Worm (Caenorhabditis elegans): ENCODE results near the gene K08B5.2.
A peak's percentile ranks its signal among the peaks of the same experiment; 100 is the strongest.
"Not testable (repeated sequence)": the region's sequence is repeated elsewhere in the genome, so short reads cannot be mapped to it uniquely, and the experiment has no call there.

The K08B5.2 gene

DNA sequence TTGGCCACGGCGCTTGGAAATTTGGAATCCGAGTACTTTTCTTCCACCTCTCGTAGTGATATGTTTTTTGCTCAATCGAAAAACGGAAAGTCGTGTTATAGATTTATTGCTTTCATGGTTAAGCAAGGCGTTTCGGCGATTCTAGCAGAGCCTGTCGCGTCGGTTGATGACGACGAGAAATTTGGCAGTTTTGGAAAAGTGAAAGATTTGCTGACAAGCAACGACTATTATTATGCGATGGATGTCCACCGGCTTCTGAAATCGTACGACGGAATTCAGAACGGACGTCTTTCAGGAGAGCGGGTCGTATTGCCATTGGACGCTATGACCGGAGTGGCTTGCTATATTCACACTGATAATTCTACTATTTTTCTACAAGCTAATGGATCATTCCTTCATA is 34.9 kb downstream of the K08B5.2 start (continued):
- no peak for TF ChIP-seq aptf-3 (GFP tag; IDR thresholded peaks at IDR 0.05)
- TF ChIP-seq lin-54 (GFP tag; optimal IDR thresholded peaks at IDR 0.05): no peak
- TF ChIP-seq fkh-3 (tag; optimal IDR thresholded peaks at IDR 0.05): no peak
- no peak for TF ChIP-seq cebp-2 (GFP tag; IDR thresholded peaks at IDR 0.05)
- TF ChIP-seq zim-3 (tag; optimal IDR thresholded peaks at IDR 0.05): no peak

DNA sequence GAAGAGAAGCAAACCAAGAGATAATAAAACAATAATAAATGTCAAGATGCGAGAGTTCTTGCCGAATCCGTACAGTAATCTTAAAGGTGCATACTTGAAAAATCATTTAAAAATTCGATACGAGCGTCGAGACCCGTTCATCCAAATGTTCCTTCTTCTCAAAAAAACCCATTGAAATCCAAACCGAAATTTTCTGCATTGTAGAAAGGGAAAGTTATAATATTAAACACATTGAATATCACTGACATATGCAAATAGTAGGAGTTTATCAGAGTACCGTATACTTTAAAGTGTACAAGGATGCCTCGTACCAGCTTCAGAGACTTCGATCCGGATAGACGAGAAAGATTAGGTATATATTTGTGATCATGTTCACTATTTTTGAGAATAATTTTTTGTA is 38.4 kb downstream of the K08B5.2 start, which contains the start of gene T25D1.2:
Gene T25D1.2 (plus strand): TSS at position 301 of the 400 bp plus-strand sequence.
- not testable (repeated sequence) for TF ChIP-seq madf-10 (tag; optimal IDR thresholded peaks at IDR 0.05); ceh-100 (GFP tag; IDR thresholded peaks at IDR 0.05); mcd-1 (GFP tag; IDR thresholded peaks at IDR 0.05)

DNA sequence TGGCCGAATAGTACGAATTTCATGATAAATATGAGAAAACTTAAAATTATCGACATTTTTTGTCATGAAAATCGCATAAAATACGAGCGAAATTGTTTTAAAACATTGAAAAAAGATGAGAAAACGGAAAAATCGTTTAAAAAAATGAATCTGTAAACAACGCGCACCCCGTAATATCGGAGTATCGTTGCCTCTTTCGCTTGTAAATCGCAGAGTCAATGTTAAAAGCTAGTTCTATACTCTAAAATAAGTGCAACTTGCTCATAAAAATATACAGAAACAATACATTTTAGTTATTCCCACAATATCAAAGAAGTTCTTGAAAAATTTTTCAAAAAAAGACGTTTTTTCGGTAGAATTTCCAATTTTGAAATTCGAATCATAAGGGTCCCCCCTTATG is 44.1 kb downstream of the K08B5.2 start:
- TF ChIP-seq attf-3 (GFP tag; conservative IDR thresholded peaks at IDR 0.05): peak; percentile 79

DNA sequence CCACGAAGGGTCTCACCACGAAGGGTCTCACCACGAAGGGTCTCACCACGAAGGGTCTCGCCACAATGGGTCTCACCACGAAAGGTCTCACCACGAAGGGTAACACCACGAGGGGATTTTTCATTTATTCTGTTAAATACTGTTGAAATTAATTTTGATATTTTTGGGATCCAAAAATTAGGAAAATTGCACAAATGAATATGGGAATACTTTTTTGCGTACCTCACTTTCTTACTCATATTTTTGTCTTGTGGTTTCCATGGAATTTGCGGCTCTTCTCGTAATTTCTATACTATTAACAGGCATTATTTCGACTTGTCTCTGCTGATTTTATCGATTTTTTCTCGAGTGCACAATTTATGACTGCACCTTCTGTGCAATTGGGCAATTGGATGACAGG is 48.3 kb downstream of the K08B5.2 start, which contains the start of gene T25D1.3:
Gene T25D1.3 (plus strand): TSS at position 301 of the 400 bp plus-strand sequence.
- no peak for TF ChIP-seq dpl-1 (GFP tag; optimal IDR thresholded peaks at IDR 0.05)
- TF ChIP-seq hlh-12 (tag; optimal IDR thresholded peaks at IDR 0.05): no peak
- no peak for TF ChIP-seq B0035.1 (tag; optimal IDR thresholded peaks at IDR 0.05)
- TF ChIP-seq ama-1 (optimal IDR thresholded peaks at IDR 0.05): no peak
- no peak for TF ChIP-seq ama-1 (GFP tag; optimal IDR thresholded peaks at IDR 0.05)
- no peak for TF ChIP-seq ztf-26 (tag; optimal IDR thresholded peaks at IDR 0.05)
- TF ChIP-seq ceh-27 (GFP tag; optimal IDR thresholded peaks at IDR 0.05): no peak
- TF ChIP-seq ztf-6 (GFP tag; IDR thresholded peaks at IDR 0.05): no peak
- TF ChIP-seq ceh-58 (GFP tag; IDR thresholded peaks at IDR 0.05): no peak
- TF ChIP-seq egrh-3 (GFP tag; IDR thresholded peaks at IDR 0.05): no peak
- no peak for TF ChIP-seq madf-6 (GFP tag; IDR thresholded peaks at IDR 0.05)
- TF ChIP-seq ceh-40 (GFP tag; IDR thresholded peaks at IDR 0.05): no peak
- TF ChIP-seq F23B12.7 (tag; optimal IDR thresholded peaks at IDR 0.05; ENCODE audit: insufficient read depth): no peak
- no peak for TF ChIP-seq sptf-2 (GFP tag; optimal IDR thresholded peaks at IDR 0.05)
- TF ChIP-seq snpc-1.3 (tag; optimal IDR thresholded peaks at IDR 0.05; ENCODE audit: insufficient read depth): no peak
- TF ChIP-seq sdz-38 (tag; optimal IDR thresholded peaks at IDR 0.05): no peak
- no peak for TF ChIP-seq C17E4.6 (GFP tag; IDR thresholded peaks at IDR 0.05)
- no peak for TF ChIP-seq ztf-28 (GFP tag; IDR thresholded peaks at IDR 0.05)
- no peak for TF ChIP-seq die-1 (tag; optimal IDR thresholded peaks at IDR 0.05)
- TF ChIP-seq bed-2 (GFP tag; IDR thresholded peaks at IDR 0.05): no peak
- no peak for TF ChIP-seq mcd-1 (GFP tag; IDR thresholded peaks at IDR 0.05)

DNA sequence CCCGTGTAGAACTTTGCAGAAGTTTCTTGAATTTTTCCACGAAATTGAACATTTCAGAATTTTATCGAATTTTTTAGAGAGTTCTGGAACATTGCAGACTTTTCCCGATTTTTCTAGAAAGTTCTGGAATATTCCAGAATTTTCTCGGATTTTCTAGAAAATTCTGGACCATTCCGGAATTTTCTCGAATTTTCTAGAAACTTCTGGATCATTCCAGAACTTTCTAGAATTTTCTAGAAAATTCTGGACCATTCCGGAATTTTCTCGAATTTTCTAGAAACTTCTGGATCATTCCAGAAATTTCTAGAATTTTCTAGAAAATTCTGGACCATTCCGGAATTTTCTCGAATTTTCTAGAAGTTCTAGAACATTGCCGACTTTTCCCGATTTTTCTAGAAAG is 49.6 kb downstream of the K08B5.2 start:
- TF ChIP-seq hsf-1 (GFP tag; IDR thresholded peaks at IDR 0.05): peak; percentile 92

DNA sequence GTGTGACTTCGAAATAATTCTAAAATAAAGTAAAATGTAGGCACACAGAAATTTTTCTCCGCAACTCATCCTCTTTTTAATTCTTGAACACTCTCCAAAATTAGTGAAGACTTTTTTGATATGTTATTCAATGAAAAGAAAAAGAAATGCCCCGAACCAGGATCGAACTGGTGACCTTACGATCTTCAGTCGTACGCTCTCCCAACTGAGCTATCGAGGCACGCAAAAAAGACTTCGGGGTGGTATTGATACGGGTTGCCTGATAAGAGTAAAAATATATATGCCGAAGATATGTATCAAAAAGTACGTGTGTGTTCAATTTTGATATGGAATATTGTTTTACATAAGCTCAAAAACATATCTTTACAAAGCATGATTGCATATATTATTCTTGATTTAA is 50.7 kb downstream of the K08B5.2 start:
- TF ChIP-seq F57A8.1 (GFP tag; optimal IDR thresholded peaks at IDR 0.05): no peak
- no peak for TF ChIP-seq ceh-100 (GFP tag; IDR thresholded peaks at IDR 0.05)
- no peak for TF ChIP-seq athp-1 (tag; optimal IDR thresholded peaks at IDR 0.05)
- TF ChIP-seq bed-1 (GFP tag; IDR thresholded peaks at IDR 0.05): no peak
- TF ChIP-seq nfya-1 (tag; optimal IDR thresholded peaks at IDR 0.05; ENCODE audit: borderline replicate concordance, insufficient read depth): no peak
- no peak for TF ChIP-seq attf-3 (GFP tag; conservative IDR thresholded peaks at IDR 0.05)
- peak; percentile 38 for TF ChIP-seq F23B12.7 (tag; optimal IDR thresholded peaks at IDR 0.05; ENCODE audit: insufficient read depth)
- no peak for TF ChIP-seq F52B5.7 (tag; optimal IDR thresholded peaks at IDR 0.05)
- TF ChIP-seq chd-7 (tag; optimal IDR thresholded peaks at IDR 0.05): no peak
- peak; percentile 71 for TF ChIP-seq D2030.7 (GFP tag; IDR thresholded peaks at IDR 0.05)
- TF ChIP-seq snpc-4 (GFP tag; optimal IDR thresholded peaks at IDR 0.05): peak; percentile 69
- peak in 2 of 4 experiments; percentile 32 to 70 for TF ChIP-seq snpc-4 (tag; optimal IDR thresholded peaks at IDR 0.05)
- TF ChIP-seq C06A6.2 (GFP tag; conservative IDR thresholded peaks at IDR 0.05): no peak
- no peak for TF ChIP-seq ceh-27 (GFP tag; optimal IDR thresholded peaks at IDR 0.05)
- TF ChIP-seq F57C9.4 (tag; optimal IDR thresholded peaks at IDR 0.05): no peak
- TF ChIP-seq ceh-91 (GFP tag; IDR thresholded peaks at IDR 0.05): no peak
- TF ChIP-seq T26A5.8 (tag; optimal IDR thresholded peaks at IDR 0.05): no peak

Data from whole organism, young adult.